Fruit fly (Drosophila melanogaster) whole organism, pupa: Measurements from ENCODE around the gene CG9171.
A peak's percentile ranks its signal among the peaks of the same experiment; 100 is the strongest.

Experiments
- CG10348 ChIP-seq: fragments of 200-800 bp; sonication (Bioruptor generic); IDR thresholded peaks from 2 replicates; pipeline ENCODE4 v1.3.6; 2022; ENCODE audit warnings: missing biosample characterization, missing genetic modification characterization
- CG13204 ChIP-seq: fragments of 200-800 bp; sonication (Bioruptor generic); optimal IDR thresholded peaks from 2 replicates; lab custom pipeline; 2018; ENCODE audit warnings: missing biosample characterization, mild to moderate bottlenecking, missing genetic modification characterization, moderate library complexity
- CG15710 ChIP-seq: fragments of 200-800 bp; sonication (Bioruptor generic); optimal IDR thresholded peaks from 2 replicates; lab custom pipeline; 2018; ENCODE audit warnings: missing biosample characterization, mild to moderate bottlenecking, missing genetic modification characterization, moderate library complexity
- CG4496 ChIP-seq: fragments of 200-800 bp; sonication (Bioruptor generic); IDR thresholded peaks from 3 replicates; pipeline ENCODE4 v1.3.6; 2022; ENCODE audit warnings: missing biosample characterization, missing genetic modification characterization
- CG8159 ChIP-seq: fragments of 200-800 bp; sonication (Bioruptor generic); optimal IDR thresholded peaks from 3 replicates; lab custom pipeline; 2018; ENCODE audit warnings: missing biosample characterization, mild to moderate bottlenecking, missing genetic modification characterization, moderate library complexity
- Pif1B ChIP-seq: fragments of 200-800 bp; sonication (Bioruptor generic); optimal IDR thresholded peaks from 3 replicates; lab custom pipeline; 2016; ENCODE audit warnings: missing biosample characterization, missing genetic modification characterization
- fd96Ca ChIP-seq: fragments of 200-800 bp; sonication (Bioruptor generic); IDR thresholded peaks from 3 replicates; pipeline ENCODE4 v1.3.6; 2022; ENCODE audit warnings: missing biosample characterization, missing genetic modification characterization
- gl ChIP-seq: fragments of 200-800 bp; sonication (Bioruptor generic); optimal IDR thresholded peaks from 2 replicates; lab custom pipeline; 2018; ENCODE audit warnings: missing biosample characterization, mild to moderate bottlenecking, missing genetic modification characterization

- peak; percentile 36; the same call in 2 of the 3 replicates for TF ChIP-seq CG4496 (GFP tag; lab: Robert Waterston, UW)
- TF ChIP-seq CG15710 (tag; lab: Kevin White, UChicago) = peak; percentile 20
- no peak for TF ChIP-seq CG8159
- no peak for TF ChIP-seq CG10348
- TF ChIP-seq Pif1B (GFP tag; lab: Kevin White, UChicago) = peak; percentile 36
- no peak for TF ChIP-seq gl
- no peak; the same call in 2 of the 3 replicates for TF ChIP-seq fd96Ca
- peak; percentile 15 for TF ChIP-seq CG13204 (GFP tag; lab: Kevin White, UChicago)
Measured at dm6 chr2L:5781181-5781580, 18.9 kb downstream of the CG9171 start.
